Worm (Caenorhabditis elegans) whole organism, early embryonic: Measurements from ENCODE around the gene Y54E2A.8.

Source experiments
- B0310.2 ChIP-seq: sonication (generic microtip); optimal IDR thresholded peaks from 2 replicates; lab custom pipeline; 2016; ENCODE audit warnings: mild to moderate bottlenecking, missing genetic modification characterization, missing compliant biosample characterization
- ama-1 ChIP-seq: fragments of 150-350 bp; optimal IDR thresholded peaks from 2 replicates; lab custom pipeline; 2014
- ceh-36 ChIP-seq: sonication (generic microtip); optimal IDR thresholded peaks from 2 replicates; lab custom pipeline; 2016; ENCODE audit warnings: missing genetic modification characterization, inconsistent platforms, missing compliant biosample characterization
- ets-7 ChIP-seq: sonication (generic microtip); optimal IDR thresholded peaks from 2 replicates; lab custom pipeline; 2016; ENCODE audit warnings: missing genotype, missing genetic modification characterization, missing compliant biosample characterization
- hmbx-1 ChIP-seq: sonication (generic microtip); optimal IDR thresholded peaks from 2 replicates; lab custom pipeline; 2016; ENCODE audit warnings: mild to moderate bottlenecking, missing genetic modification characterization, missing compliant biosample characterization
- hmg-4 ChIP-seq: fragments of 200-800 bp; sonication (Bioruptor generic); optimal IDR thresholded peaks from 2 replicates; lab custom pipeline; 2018; ENCODE audit warnings: mild to moderate bottlenecking, missing genetic modification characterization, missing compliant biosample characterization
- hnd-1 ChIP-seq: sonication (generic microtip); optimal IDR thresholded peaks from 2 replicates; lab custom pipeline; 2016; ENCODE audit warnings: missing genetic modification characterization, missing compliant biosample characterization
- pes-1 ChIP-seq: fragments of 200-800 bp; sonication (Bioruptor generic); IDR thresholded peaks from 2 replicates; pipeline ENCODE4 v1.3.6; 2022; ENCODE audit warnings: missing genetic modification reagents, missing genetic modification characterization, missing compliant biosample characterization
- sea-1 ChIP-seq: fragments of 200-800 bp; sonication (Bioruptor generic); conservative IDR thresholded peaks from 2 replicates; pipeline ENCODE4 v1.3.6; 2022; ENCODE audit warnings: missing genetic modification characterization, missing compliant biosample characterization
- tbx-37 ChIP-seq: fragments of 200-800 bp; sonication (Bioruptor generic); conservative IDR thresholded peaks from 2 replicates; pipeline ENCODE4 v1.3.6; 2022; ENCODE audit warnings: missing genetic modification reagents, missing genetic modification characterization, missing compliant biosample characterization

- no peak for TF ChIP-seq pes-1
- TF ChIP-seq ama-1 (lab: Kevin White, UChicago), result no peak
- no peak for TF ChIP-seq sea-1
- TF ChIP-seq B0310.2 (tag; lab: Kevin White, UChicago), result no peak
- TF ChIP-seq hnd-1, result no peak
- TF ChIP-seq tbx-37, result no peak
- TF ChIP-seq hmg-4 (GFP tag; lab: Kevin White, UChicago), result no peak
- no peak for TF ChIP-seq ets-7 (tag; lab: Kevin White, UChicago)
- no peak for TF ChIP-seq ceh-36
- no peak for TF ChIP-seq hmbx-1
Measured at ce11 chrII:14733424-14733823, 44.7 kb upstream of the Y54E2A.8 start, which contains the start of gene glna-1.
